Fruit fly (Drosophila melanogaster): ENCODE results near the gene Sfp87B.

Gene Sfp87B

dm6 chr3R:12290466-12291237, 17.7 kb downstream of the Sfp87B start:
- TF ChIP-seq h (optimal IDR thresholded peaks at IDR 0.05) = no peak
- TF ChIP-seq psq (optimal IDR thresholded peaks at IDR 0.05) = no peak

- TF ChIP-seq ttk (optimal IDR thresholded peaks at IDR 0.05) = no peak
- TF ChIP-seq Myc (optimal IDR thresholded peaks at IDR 0.05) = no peak
- TF ChIP-seq psq (optimal IDR thresholded peaks at IDR 0.05) = no peak
- TF ChIP-seq Sin3A (optimal IDR thresholded peaks at IDR 0.05) = no peak
- TF ChIP-seq insv (optimal IDR thresholded peaks at IDR 0.05) = no peak
- no peak for TF ChIP-seq h (optimal IDR thresholded peaks at IDR 0.05)
Measured at dm6 chr3R:12291872-12292271, 18.9 kb downstream of the Sfp87B start.

DNA sequence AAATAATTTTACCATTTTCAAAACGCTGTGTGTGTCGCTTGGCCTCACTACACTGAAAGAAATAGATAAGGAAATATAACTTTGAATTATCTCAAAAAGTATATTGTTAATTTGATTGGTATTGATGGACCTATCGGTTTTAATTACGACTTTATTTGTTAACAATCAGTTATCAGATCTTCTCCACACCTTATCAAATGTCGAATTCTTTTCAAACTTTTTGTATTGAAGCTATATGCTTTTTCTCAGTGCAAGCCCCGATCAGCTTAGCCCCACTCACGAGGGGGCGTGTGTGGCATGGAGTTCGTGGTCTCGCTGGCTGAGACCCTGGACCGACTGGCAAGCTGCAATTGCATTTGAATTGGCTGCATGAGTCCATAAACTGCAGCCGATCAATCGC, 24.3 kb downstream of the Sfp87B start:
- TF ChIP-seq h (optimal IDR thresholded peaks at IDR 0.05) (no peak), psq (optimal IDR thresholded peaks at IDR 0.05) (no peak), ttk (optimal IDR thresholded peaks at IDR 0.05) (no peak), Myc (optimal IDR thresholded peaks at IDR 0.05) (no peak), insv (optimal IDR thresholded peaks at IDR 0.05) (no peak), Sin3A (optimal IDR thresholded peaks at IDR 0.05) (no peak)

- no peak for TF ChIP-seq h (optimal IDR thresholded peaks at IDR 0.05)
- TF ChIP-seq insv (optimal IDR thresholded peaks at IDR 0.05) = no peak
- no peak for TF ChIP-seq psq (optimal IDR thresholded peaks at IDR 0.05)
- TF ChIP-seq Sin3A (optimal IDR thresholded peaks at IDR 0.05) = no peak
Measured at dm6 chr3R:12301528-12301927, 28.6 kb downstream of the Sfp87B start.

DNA sequence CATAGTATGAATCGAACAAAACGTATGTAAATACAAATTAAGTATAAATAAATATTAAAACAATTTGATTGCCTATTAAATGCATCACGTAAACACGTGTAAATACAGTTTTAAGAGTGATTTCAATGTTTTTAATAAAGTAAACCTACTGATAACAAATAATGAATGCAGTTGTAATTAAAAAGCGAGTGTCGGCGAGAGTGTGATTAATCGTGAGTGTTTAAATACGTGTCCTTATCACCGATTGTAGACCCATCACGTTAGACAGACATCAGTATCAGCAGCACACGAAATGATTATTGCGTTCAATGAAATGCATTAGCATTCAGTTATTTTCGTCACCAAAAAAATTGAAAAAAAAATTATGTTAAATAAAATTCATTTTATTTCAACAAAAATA, 30.0 kb downstream of the Sfp87B start:
- TF ChIP-seq insv (optimal IDR thresholded peaks at IDR 0.05) = no peak
- no peak for TF ChIP-seq ttk (optimal IDR thresholded peaks at IDR 0.05)
- TF ChIP-seq h (optimal IDR thresholded peaks at IDR 0.05) = no peak
- no peak for TF ChIP-seq Myc (optimal IDR thresholded peaks at IDR 0.05)
- TF ChIP-seq psq (optimal IDR thresholded peaks at IDR 0.05) = no peak
- no peak for TF ChIP-seq Sin3A (optimal IDR thresholded peaks at IDR 0.05)

- TF ChIP-seq Sin3A (optimal IDR thresholded peaks at IDR 0.05) = no peak
- TF ChIP-seq insv (optimal IDR thresholded peaks at IDR 0.05) = no peak
- no peak for TF ChIP-seq h (optimal IDR thresholded peaks at IDR 0.05)
- no peak for TF ChIP-seq psq (optimal IDR thresholded peaks at IDR 0.05)
- no peak for TF ChIP-seq Myc (optimal IDR thresholded peaks at IDR 0.05)
- TF ChIP-seq ttk (optimal IDR thresholded peaks at IDR 0.05) = no peak
Measured at dm6 chr3R:12307569-12307968, 34.6 kb downstream of the Sfp87B start.

- TF ChIP-seq h (optimal IDR thresholded peaks at IDR 0.05) (no peak), Sin3A (optimal IDR thresholded peaks at IDR 0.05) (no peak), ttk (optimal IDR thresholded peaks at IDR 0.05) (no peak)
Measured at dm6 chr3R:12311053-12311452, 38.1 kb downstream of the Sfp87B start, which contains the start of gene CG4066. Gene CG4066 (plus strand): TSS chr3R:12311353.

DNA sequence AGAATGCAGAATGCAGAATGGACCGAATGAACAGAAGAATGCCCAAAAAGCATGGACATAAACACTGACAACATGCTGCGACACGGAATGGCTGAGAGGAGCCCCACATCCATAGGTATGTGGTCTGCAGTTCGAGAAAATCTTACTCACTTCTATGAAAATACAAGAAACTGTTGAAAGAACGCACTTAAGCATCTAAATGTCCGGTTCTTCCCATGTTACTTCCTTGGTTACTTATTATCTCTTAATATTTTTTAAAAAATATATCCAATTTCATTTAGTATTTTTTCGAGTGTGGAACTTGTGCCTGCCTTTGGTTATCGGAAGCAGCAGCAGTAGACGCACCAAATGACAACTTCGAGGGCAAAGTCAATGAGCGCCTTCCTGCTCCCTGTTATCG, 41.3 kb downstream of the Sfp87B start:
- no peak for TF ChIP-seq h (optimal IDR thresholded peaks at IDR 0.05)
- no peak for TF ChIP-seq psq (optimal IDR thresholded peaks at IDR 0.05)
- TF ChIP-seq Myc (optimal IDR thresholded peaks at IDR 0.05) = no peak
- no peak for TF ChIP-seq Sin3A (optimal IDR thresholded peaks at IDR 0.05)
- no peak for TF ChIP-seq ttk (optimal IDR thresholded peaks at IDR 0.05)
- TF ChIP-seq insv (optimal IDR thresholded peaks at IDR 0.05) = no peak

DNA sequence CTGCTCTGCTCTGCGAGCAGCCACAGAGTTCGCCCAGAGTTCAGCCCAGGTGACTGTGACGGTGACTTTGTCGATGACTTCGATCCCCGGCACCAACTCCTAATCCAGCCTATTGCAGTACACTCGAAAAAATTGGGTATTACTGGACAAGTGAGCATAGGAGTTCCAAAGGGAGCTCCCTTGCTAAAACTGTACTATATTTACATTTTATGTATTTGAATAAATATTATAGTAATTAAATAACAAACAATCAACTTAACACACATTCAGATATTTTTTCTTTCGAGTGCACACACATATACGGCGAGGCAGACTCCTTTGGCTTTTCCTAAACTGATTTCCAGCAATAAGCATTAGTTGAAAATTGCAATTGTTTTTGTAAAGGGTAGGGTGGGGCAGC, 42.5 kb downstream of the Sfp87B start:
- TF ChIP-seq insv (optimal IDR thresholded peaks at IDR 0.05) = no peak
- TF ChIP-seq Myc (optimal IDR thresholded peaks at IDR 0.05) = no peak
- no peak for TF ChIP-seq ttk (optimal IDR thresholded peaks at IDR 0.05)
- TF ChIP-seq Sin3A (optimal IDR thresholded peaks at IDR 0.05) = no peak
- no peak for TF ChIP-seq psq (optimal IDR thresholded peaks at IDR 0.05)
- TF ChIP-seq h (optimal IDR thresholded peaks at IDR 0.05) = no peak

dm6 chr3R:12316420-12316819, 43.5 kb downstream of the Sfp87B start:
- TF ChIP-seq insv (optimal IDR thresholded peaks at IDR 0.05) (no peak), psq (optimal IDR thresholded peaks at IDR 0.05) (no peak), h (optimal IDR thresholded peaks at IDR 0.05) (no peak), ttk (optimal IDR thresholded peaks at IDR 0.05) (no peak), Myc (optimal IDR thresholded peaks at IDR 0.05) (no peak), Sin3A (optimal IDR thresholded peaks at IDR 0.05) (no peak)

DNA sequence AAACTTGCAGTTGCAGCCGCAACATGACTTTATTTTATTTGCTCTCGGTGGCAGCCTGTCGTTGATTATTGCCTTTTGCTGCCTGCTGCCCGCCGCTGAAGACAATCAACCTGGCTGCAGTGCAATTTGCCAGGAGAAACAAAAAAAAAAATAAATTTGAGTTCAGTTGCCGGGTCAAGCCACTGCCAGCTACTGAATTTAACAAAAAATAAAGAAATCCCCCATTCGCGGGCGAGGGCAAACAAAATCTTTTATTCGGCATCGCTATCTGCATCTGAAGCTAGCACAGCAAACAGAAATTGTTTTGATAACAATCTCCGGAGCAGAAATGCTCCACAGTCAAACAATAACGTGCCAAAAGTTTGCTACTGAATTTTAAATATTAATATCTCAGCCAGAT, 44.4 kb downstream of the Sfp87B start:
- TF ChIP-seq ttk (optimal IDR thresholded peaks at IDR 0.05) (no peak), psq (optimal IDR thresholded peaks at IDR 0.05) (no peak), insv (optimal IDR thresholded peaks at IDR 0.05) (no peak), Sin3A (optimal IDR thresholded peaks at IDR 0.05) (no peak), Myc (optimal IDR thresholded peaks at IDR 0.05) (no peak), h (optimal IDR thresholded peaks at IDR 0.05) (no peak)
